Worm (Caenorhabditis elegans) whole organism, early embryonic: ENCODE measurements around the gene oac-41.

Experiments
- B0310.2 ChIP-seq: sonication (generic microtip); optimal IDR thresholded peaks from 2 replicates; lab custom pipeline; 2016; ENCODE audit warnings: mild to moderate bottlenecking, missing genetic modification characterization, missing compliant biosample characterization
- aly-1 ChIP-seq: sonication (generic microtip); optimal IDR thresholded peaks from 2 replicates; lab custom pipeline; 2016; ENCODE audit warnings: missing genetic modification characterization, missing compliant biosample characterization
- ama-1 ChIP-seq: fragments of 150-350 bp; optimal IDR thresholded peaks from 2 replicates; lab custom pipeline; 2014
- ceh-13 ChIP-seq: fragments of 200-800 bp; sonication (Bioruptor generic); optimal IDR thresholded peaks from 2 replicates; lab custom pipeline; 2018; ENCODE audit warnings: mild to moderate bottlenecking, missing genetic modification characterization, missing compliant biosample characterization
- ceh-36 ChIP-seq: sonication (generic microtip); optimal IDR thresholded peaks from 2 replicates; lab custom pipeline; 2016; ENCODE audit warnings: missing genetic modification characterization, inconsistent platforms, missing compliant biosample characterization
- ets-7 ChIP-seq: sonication (generic microtip); optimal IDR thresholded peaks from 2 replicates; lab custom pipeline; 2016; ENCODE audit warnings: missing genotype, missing genetic modification characterization, missing compliant biosample characterization
- flt-1 ChIP-seq: fragments of 200-800 bp; sonication (Bioruptor generic); IDR thresholded peaks from 2 replicates; pipeline ENCODE4 v1.3.6; 2022; ENCODE audit warnings: missing genetic modification characterization, missing compliant biosample characterization
- hmbx-1 ChIP-seq: sonication (generic microtip); optimal IDR thresholded peaks from 2 replicates; lab custom pipeline; 2016; ENCODE audit warnings: mild to moderate bottlenecking, missing genetic modification characterization, missing compliant biosample characterization
- pes-1 ChIP-seq: fragments of 200-800 bp; sonication (Bioruptor generic); IDR thresholded peaks from 2 replicates; pipeline ENCODE4 v1.3.6; 2022; ENCODE audit warnings: missing genetic modification reagents, missing genetic modification characterization, missing compliant biosample characterization
- tbx-11 ChIP-seq: fragments of 200-800 bp; sonication (Bioruptor generic); IDR thresholded peaks from 2 replicates; pipeline ENCODE4 v1.3.6; 2022; ENCODE audit warnings: missing genetic modification characterization, missing compliant biosample characterization
- tbx-37 ChIP-seq: fragments of 200-800 bp; sonication (Bioruptor generic); conservative IDR thresholded peaks from 2 replicates; pipeline ENCODE4 v1.3.6; 2022; ENCODE audit warnings: missing genetic modification reagents, missing genetic modification characterization, missing compliant biosample characterization
- tra-4 ChIP-seq: sonication (generic microtip); optimal IDR thresholded peaks from 2 replicates; lab custom pipeline; 2017; ENCODE audit warnings: missing genetic modification characterization, missing compliant biosample characterization

- no peak for TF ChIP-seq tbx-11
- TF ChIP-seq pes-1 (GFP tag; lab: Robert Waterston, UW): no peak
- TF ChIP-seq hmbx-1 (tag; lab: Kevin White, UChicago): no peak
- no peak for TF ChIP-seq ets-7 (tag; lab: Kevin White, UChicago)
- TF ChIP-seq flt-1 (GFP tag; lab: Robert Waterston, UW): no peak
- no peak for TF ChIP-seq ama-1 (lab: Kevin White, UChicago)
- TF ChIP-seq ceh-13: no peak
- TF ChIP-seq B0310.2 (tag; lab: Kevin White, UChicago): no peak
- no peak for TF ChIP-seq ceh-36
- TF ChIP-seq aly-1 (tag; lab: Kevin White, UChicago): no peak
- no peak for TF ChIP-seq tbx-37 (GFP tag; lab: Robert Waterston, UW)
- TF ChIP-seq tra-4 (tag; lab: Kevin White, UChicago): no peak
Observed at ce11 chrV:9053969-9054368, 32.0 kb upstream of the oac-41 start, which contains the start of gene C25E10.8.
